Fruit fly (Drosophila melanogaster) whole organism, embryonic: Measurements from ENCODE around the gene Hrs.
A peak's percentile ranks its signal among the peaks of the same experiment; 100 is the strongest.

Source experiments
- Antp ChIP-seq: fragments of 200-800 bp; sonication (Bioruptor generic); optimal IDR thresholded peaks from 3 replicates; lab custom pipeline; 2016; ENCODE audit warnings: missing biosample characterization, missing genetic modification characterization
- B-H2 ChIP-seq: fragments of 200-800 bp; sonication (Bioruptor generic); optimal IDR thresholded peaks from 2 replicates; lab custom pipeline; 2018; ENCODE audit warnings: missing biosample characterization, mild to moderate bottlenecking, missing genetic modification characterization
- Bteb2 ChIP-seq: fragments of 200-800 bp; sonication (Bioruptor generic); optimal IDR thresholded peaks from 2 replicates; lab custom pipeline; 2016; ENCODE audit warnings: missing biosample characterization, missing genetic modification characterization
- CG12391 ChIP-seq: fragments of 200-800 bp; sonication (Bioruptor generic); optimal IDR thresholded peaks from 3 replicates; lab custom pipeline; 2018; ENCODE audit warnings: missing biosample characterization, mild to moderate bottlenecking, missing genetic modification characterization, moderate library complexity
- CG13894 ChIP-seq: fragments of 200-800 bp; sonication (Bioruptor generic); optimal IDR thresholded peaks from 3 replicates; lab custom pipeline; 2018; ENCODE audit warnings: missing biosample characterization, mild to moderate bottlenecking, missing genetic modification characterization, moderate library complexity
- CG14014 ChIP-seq: fragments of 200-800 bp; sonication (Bioruptor generic); IDR thresholded peaks from 2 replicates; pipeline ENCODE4 v1.3.6; 2022; ENCODE audit warnings: missing biosample characterization, missing genetic modification characterization
- CG14441 ChIP-seq: fragments of 200-800 bp; sonication (Bioruptor generic); IDR thresholded peaks from 2 replicates; pipeline ENCODE4 v1.3.6; 2022; ENCODE audit warnings: missing biosample characterization, missing genetic modification characterization
- CG1529 ChIP-seq: fragments of 200-800 bp; sonication (Bioruptor generic); optimal IDR thresholded peaks from 3 replicates; lab custom pipeline; 2018; ENCODE audit warnings: missing biosample characterization, missing genetic modification characterization
- CG17186 ChIP-seq: fragments of 200-800 bp; sonication (Bioruptor generic); optimal IDR thresholded peaks from 3 replicates; lab custom pipeline; 2017; ENCODE audit warnings: missing biosample characterization, missing genetic modification reagents, missing genetic modification characterization
- CG17361 ChIP-seq: fragments of 200-800 bp; sonication (Bioruptor generic); IDR thresholded peaks from 3 replicates; pipeline ENCODE4 v1.3.6; 2022; ENCODE audit warnings: missing biosample characterization, missing genetic modification characterization
- CG17568 ChIP-seq: fragments of 200-800 bp; sonication (Bioruptor generic); optimal IDR thresholded peaks from 2 replicates; lab custom pipeline; 2018; ENCODE audit warnings: missing biosample characterization, mild to moderate bottlenecking, missing genetic modification characterization, moderate library complexity
- CG17802 ChIP-seq: fragments of 200-800 bp; sonication (Bioruptor generic); optimal IDR thresholded peaks from 2 replicates; lab custom pipeline; 2018; ENCODE audit warnings: missing biosample characterization, mild to moderate bottlenecking, missing genetic modification characterization, moderate library complexity
- CG18011 ChIP-seq: fragments of 200-800 bp; sonication (Bioruptor generic); optimal IDR thresholded peaks from 2 replicates; lab custom pipeline; 2017; ENCODE audit warnings: missing biosample characterization, missing genetic modification characterization, mild to moderate bottlenecking, moderate library complexity, missing genotype
- CG18599 ChIP-seq: fragments of 200-800 bp; sonication (Bioruptor generic); optimal IDR thresholded peaks from 3 replicates; lab custom pipeline; 2017; ENCODE audit warnings: missing biosample characterization, missing genetic modification characterization, mild to moderate bottlenecking, moderate library complexity, missing genetic modification reagents
- CG4328 ChIP-seq: fragments of 200-800 bp; sonication (Bioruptor generic); optimal IDR thresholded peaks from 3 replicates; lab custom pipeline; 2017; ENCODE audit warnings: missing biosample characterization, missing genetic modification reagents, missing genetic modification characterization
- CG4360 ChIP-seq: fragments of 200-800 bp; sonication (Bioruptor generic); IDR thresholded peaks from 2 replicates; pipeline ENCODE4 v1.3.6; 2022; ENCODE audit warnings: missing biosample characterization, missing genetic modification characterization
- CG43689 ChIP-seq: fragments of 200-800 bp; sonication (Bioruptor generic); IDR thresholded peaks from 2 replicates; pipeline ENCODE4 v1.3.6; 2022; ENCODE audit warnings: missing biosample characterization, missing genetic modification characterization
- CG5953 ChIP-seq: fragments of 200-800 bp; sonication (Bioruptor generic); IDR thresholded peaks from 2 replicates; pipeline ENCODE4 v1.3.6; 2022; ENCODE audit warnings: missing biosample characterization, missing genetic modification characterization
- Camta ChIP-seq: fragments of 200-800 bp; sonication (Bioruptor generic); optimal IDR thresholded peaks from 2 replicates; lab custom pipeline; 2016; ENCODE audit warnings: missing biosample characterization, missing genetic modification characterization
- Deaf1 ChIP-seq: fragments of 200-800 bp; optimal IDR thresholded peaks from 3 replicates; lab custom pipeline; 2019; ENCODE audit warnings: missing biosample characterization, mild to moderate bottlenecking, missing genetic modification characterization, moderate library complexity
- Doc2 ChIP-seq: fragments of 200-800 bp; sonication (Bioruptor generic); IDR thresholded peaks from 2 replicates; pipeline ENCODE4 v1.3.6; 2022; ENCODE audit warnings: missing biosample characterization, missing genetic modification characterization
- Dp ChIP-seq: fragments of 200-800 bp; sonication (Bioruptor generic); optimal IDR thresholded peaks from 2 replicates; lab custom pipeline; 2018; ENCODE audit warnings: missing biosample characterization, mild to moderate bottlenecking, missing genetic modification characterization, moderate library complexity
- Drgx ChIP-seq: fragments of 200-800 bp; sonication (Bioruptor generic); IDR thresholded peaks from 2 replicates; pipeline ENCODE4 v1.3.6; 2022; ENCODE audit warnings: missing biosample characterization, missing genetic modification characterization
- Ets97D ChIP-seq: fragments of 200-800 bp; sonication (Bioruptor generic); optimal IDR thresholded peaks from 3 replicates; lab custom pipeline; 2016; ENCODE audit warnings: missing biosample characterization, missing genetic modification characterization
- Gsc ChIP-seq: fragments of 200-800 bp; sonication (Bioruptor generic); IDR thresholded peaks from 2 replicates; pipeline ENCODE4 v1.3.6; 2022; ENCODE audit warnings: missing biosample characterization, missing genetic modification characterization
- HmgD ChIP-seq: fragments of 200-800 bp; sonication (Bioruptor generic); optimal IDR thresholded peaks from 3 replicates; lab custom pipeline; 2016; ENCODE audit warnings: missing biosample characterization, missing genetic modification characterization
- Hr78 ChIP-seq, 2 experiments: fragments of 200-800 bp in 1 of 2; fragments of >200 bp in 1 of 2; sonication (Bioruptor generic) in 1 of 2; optimal IDR thresholded peaks; 2 replicates each; lab custom pipeline; 2017 to 2019; ENCODE audit warnings: missing biosample characterization in 2 of 2, missing genetic modification characterization in 2 of 2, mild to moderate bottlenecking in 1 of 2, moderate library complexity in 1 of 2
- MTF-1 ChIP-seq: fragments of 200-800 bp; sonication (Bioruptor generic); optimal IDR thresholded peaks from 2 replicates; lab custom pipeline; 2018; ENCODE audit warnings: missing biosample characterization, mild to moderate bottlenecking, missing genetic modification characterization, borderline replicate concordance
- Oaz ChIP-seq: fragments of 200-800 bp; sonication (Bioruptor generic); IDR thresholded peaks from 2 replicates; pipeline ENCODE4 v1.3.6; 2022; ENCODE audit warnings: missing biosample characterization, missing genetic modification characterization
- Ravus ChIP-seq: fragments of 200-800 bp; sonication (Bioruptor generic); IDR thresholded peaks from 2 replicates; pipeline ENCODE4 v1.3.6; 2022; ENCODE audit warnings: missing biosample characterization, missing genetic modification characterization
- Usf ChIP-seq: fragments of 200-800 bp; sonication (Bioruptor generic); optimal IDR thresholded peaks from 2 replicates; lab custom pipeline; 2017; ENCODE audit warnings: missing genotype, missing biosample characterization, missing genetic modification characterization
- Xbp1 ChIP-seq: fragments of 200-800 bp; sonication (Bioruptor generic); optimal IDR thresholded peaks from 3 replicates; lab custom pipeline; 2016; ENCODE audit warnings: missing biosample characterization, mild to moderate bottlenecking, missing genetic modification characterization
- ase ChIP-seq: fragments of 200-800 bp; sonication (Bioruptor generic); IDR thresholded peaks from 3 replicates; pipeline ENCODE4 v1.3.6; 2022; ENCODE audit warnings: missing biosample characterization, missing genetic modification characterization
- bbx ChIP-seq: fragments of 200-800 bp; sonication (Bioruptor generic); IDR thresholded peaks from 2 replicates; pipeline ENCODE4 v1.3.6; 2022; ENCODE audit warnings: missing biosample characterization, missing genetic modification characterization; ENCODE audit not compliant: partially characterized antibody
- caup ChIP-seq: fragments of 200-800 bp; sonication (Bioruptor generic); optimal IDR thresholded peaks from 3 replicates; lab custom pipeline; 2017; ENCODE audit warnings: missing biosample characterization, mild to moderate bottlenecking, missing genetic modification characterization, moderate library complexity; ENCODE audit not compliant: severe bottlenecking
- corto ChIP-seq: fragments of 200-800 bp; sonication (Bioruptor generic); optimal IDR thresholded peaks from 2 replicates; lab custom pipeline; 2016; ENCODE audit warnings: missing biosample characterization, mild to moderate bottlenecking, missing genetic modification characterization, moderate library complexity
- eyg ChIP-seq: fragments of 200-800 bp; sonication (Bioruptor generic); optimal IDR thresholded peaks from 3 replicates; lab custom pipeline; 2016; ENCODE audit warnings: missing biosample characterization, missing genetic modification characterization
- insv ChIP-seq, 2 experiments: fragments of 200-800 bp; sonication (Bioruptor generic); optimal IDR thresholded peaks; 3 replicates each; lab custom pipeline; 2016 to 2018; ENCODE audit warnings: missing biosample characterization in 2 of 2, missing genetic modification characterization in 2 of 2
- maf-S ChIP-seq: fragments of 200-800 bp; sonication (Bioruptor generic); optimal IDR thresholded peaks from 2 replicates; lab custom pipeline; 2016; ENCODE audit warnings: missing biosample characterization, missing genetic modification characterization
- nerfin-2 ChIP-seq: fragments of 200-800 bp; sonication (Bioruptor generic); IDR thresholded peaks from 2 replicates; pipeline ENCODE4 v1.3.6; 2022; ENCODE audit warnings: missing biosample characterization, missing genetic modification characterization; ENCODE audit not compliant: partially characterized antibody
- p53 ChIP-seq: fragments of 200-800 bp; sonication (Bioruptor generic); optimal IDR thresholded peaks from 2 replicates; lab custom pipeline; 2016; ENCODE audit warnings: missing biosample characterization, missing genetic modification characterization
- salm ChIP-seq: fragments of 200-800 bp; sonication (Bioruptor generic); optimal IDR thresholded peaks from 2 replicates; lab custom pipeline; 2018; ENCODE audit warnings: missing biosample characterization, mild to moderate bottlenecking, missing genetic modification characterization
- schlank ChIP-seq: fragments of 200-800 bp; sonication (Bioruptor generic); optimal IDR thresholded peaks from 2 replicates; lab custom pipeline; 2018; ENCODE audit warnings: missing biosample characterization, mild to moderate bottlenecking, missing genetic modification characterization
- sim ChIP-seq: fragments of 200-800 bp; sonication (Bioruptor generic); IDR thresholded peaks from 2 replicates; pipeline ENCODE4 v1.3.6; 2022; ENCODE audit warnings: missing biosample characterization, missing genetic modification characterization
- sisA ChIP-seq: fragments of 200-800 bp; sonication (Bioruptor generic); IDR thresholded peaks from 2 replicates; pipeline ENCODE4 v1.3.6; 2022; ENCODE audit warnings: missing biosample characterization, missing genetic modification characterization
- sqz ChIP-seq: fragments of 200-800 bp; sonication (Bioruptor generic); optimal IDR thresholded peaks from 3 replicates; lab custom pipeline; 2018; ENCODE audit warnings: missing biosample characterization, mild to moderate bottlenecking, missing genetic modification characterization
- stc ChIP-seq: fragments of 200-800 bp; sonication (Bioruptor generic); IDR thresholded peaks from 2 replicates; pipeline ENCODE4 v1.3.6; 2022; ENCODE audit warnings: missing biosample characterization, missing genetic modification characterization
- trh ChIP-seq: fragments of 200-800 bp; sonication (Bioruptor generic); optimal IDR thresholded peaks from 2 replicates; lab custom pipeline; 2016; ENCODE audit warnings: missing biosample characterization, missing genetic modification characterization
- yki ChIP-seq: fragments of >200 bp; optimal IDR thresholded peaks from 3 replicates; lab custom pipeline; 2018
- zf30C ChIP-seq: fragments of 200-800 bp; sonication (Bioruptor generic); optimal IDR thresholded peaks from 3 replicates; lab custom pipeline; 2018; ENCODE audit warnings: missing biosample characterization, mild to moderate bottlenecking, missing genetic modification characterization

Gene Hrs

DNA sequence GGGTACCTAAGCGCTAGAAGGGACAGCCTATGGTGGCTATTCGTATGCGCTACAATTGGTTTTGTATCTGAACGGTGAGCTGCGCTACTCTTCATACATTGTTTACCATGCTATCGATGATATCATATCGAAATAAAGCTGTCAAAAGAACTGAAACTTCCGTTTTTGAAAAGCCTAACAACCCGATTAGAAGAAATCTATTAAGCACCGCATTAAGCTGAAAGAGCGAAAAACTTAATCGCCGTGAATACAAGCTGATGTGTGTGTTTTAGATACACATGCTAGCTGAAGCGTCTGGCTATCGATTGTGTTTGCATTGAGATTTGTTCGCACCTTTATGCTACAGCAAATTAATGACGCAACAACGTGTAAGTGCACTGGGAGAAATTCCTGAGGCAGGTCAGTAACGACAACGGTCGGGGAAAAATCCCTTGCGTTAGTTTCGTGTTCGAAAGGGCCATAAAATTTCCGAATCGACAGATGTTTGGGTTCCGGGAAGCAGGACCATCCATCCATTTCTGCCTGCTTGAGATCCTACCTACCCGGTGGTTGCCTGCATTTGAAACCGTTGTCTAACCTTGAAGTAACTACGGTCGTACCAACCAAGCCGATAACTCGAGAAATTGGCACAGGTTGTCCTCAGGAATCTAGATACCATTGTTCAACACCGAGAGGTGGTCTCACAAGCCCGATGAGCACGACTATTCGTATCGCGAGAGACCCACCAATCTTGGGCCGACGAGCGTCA, 10.7 kb downstream of the Hrs start (continued):
- peak; percentile 47 for TF ChIP-seq salm
- TF ChIP-seq insv (GFP tag; optimal IDR thresholded peaks at IDR 0.05; lab: Kevin White, UChicago) = peak in 1 of 2 experiments; percentile 29
- no peak for TF ChIP-seq CG4360 (GFP tag; lab: Robert Waterston, UW)
- TF ChIP-seq Doc2 (GFP tag; lab: Robert Waterston, UW) = no peak
- TF ChIP-seq Oaz (GFP tag; lab: Robert Waterston, UW) = no peak
- peak; percentile 80 for TF ChIP-seq B-H2 (GFP tag; lab: Kevin White, UChicago)
- TF ChIP-seq sim (GFP tag; lab: Robert Waterston, UW) = no peak
- TF ChIP-seq stc (GFP tag; lab: Robert Waterston, UW) = no peak
- TF ChIP-seq CG18011 (GFP tag; lab: Kevin White, UChicago) = peak; percentile 21
- TF ChIP-seq schlank (tag; lab: Kevin White, UChicago) = peak; percentile 77
- TF ChIP-seq CG43689 (GFP tag; lab: Robert Waterston, UW) = no peak
- peak; percentile 92 for TF ChIP-seq CG18599
- TF ChIP-seq CG1529 = peak; percentile 57
- no peak for TF ChIP-seq sisA (GFP tag; lab: Robert Waterston, UW)
- no peak for TF ChIP-seq nerfin-2 (GFP tag; lab: Robert Waterston, UW)
- TF ChIP-seq Bteb2 (GFP tag; lab: Kevin White, UChicago) = peak; percentile 73
- TF ChIP-seq CG4328 = peak; percentile 30
- TF ChIP-seq corto (GFP tag; lab: Kevin White, UChicago) = no peak
- TF ChIP-seq Drgx (GFP tag; lab: Robert Waterston, UW) = no peak
- peak; percentile 69 for TF ChIP-seq Usf (GFP tag; lab: Kevin White, UChicago)
- peak; percentile 69 for TF ChIP-seq Camta (GFP tag; lab: Kevin White, UChicago)
- peak; percentile 80 for TF ChIP-seq CG17568
- no peak for TF ChIP-seq CG14441 (GFP tag; lab: Robert Waterston, UW)
- TF ChIP-seq trh = peak; percentile 16
- TF ChIP-seq maf-S (GFP tag; lab: Kevin White, UChicago) = peak; percentile 78
- TF ChIP-seq CG14014 (GFP tag; lab: Robert Waterston, UW) = no peak
- TF ChIP-seq Gsc = no peak
- TF ChIP-seq MTF-1 (GFP tag; lab: Kevin White, UChicago) = peak; percentile 73
- TF ChIP-seq CG17361 = no peak
- TF ChIP-seq Xbp1 (GFP tag; lab: Kevin White, UChicago) = peak; percentile 74
- peak; percentile 93 for TF ChIP-seq CG13894
- no peak for TF ChIP-seq yki
- TF ChIP-seq zf30C = peak; percentile 96
- peak; percentile 18 for TF ChIP-seq sqz
- no peak for TF ChIP-seq Ravus (GFP tag; lab: Robert Waterston, UW)
- no peak for TF ChIP-seq p53
- no peak for TF ChIP-seq eyg (GFP tag; lab: Kevin White, UChicago)
- TF ChIP-seq Hr78 (GFP tag; optimal IDR thresholded peaks at IDR 0.05; lab: Kevin White, UChicago) = peak in 1 of 2 experiments; percentile 49
- peak; percentile 87 for TF ChIP-seq Antp (GFP tag; lab: Kevin White, UChicago)
- TF ChIP-seq CG17186 = no peak
- peak; percentile 86 for TF ChIP-seq Deaf1
- TF ChIP-seq CG5953 (GFP tag; lab: Robert Waterston, UW) = no peak
- TF ChIP-seq ase = no peak
- TF ChIP-seq Ets97D (GFP tag; lab: Kevin White, UChicago) = peak; percentile 53
- peak; percentile 89 for TF ChIP-seq caup (GFP tag; lab: Kevin White, UChicago)
- peak; percentile 52 for TF ChIP-seq HmgD (GFP tag; lab: Kevin White, UChicago)
- peak; percentile 32 for TF ChIP-seq CG17802 (tag; lab: Kevin White, UChicago)
- TF ChIP-seq Dp (GFP tag; lab: Kevin White, UChicago) = peak; percentile 0
- peak; percentile 82 for TF ChIP-seq CG12391
- TF ChIP-seq bbx (GFP tag; lab: Robert Waterston, UW) = no peak
